Worm (Caenorhabditis elegans) whole organism, mixed stage, embryonic: ENCODE data around the gene dos-2.

Source experiments
- M03D4.4 ChIP-seq: sonication (generic microtip); optimal IDR thresholded peaks from 2 replicates; lab custom pipeline; 2017; ENCODE audit warnings: mild to moderate bottlenecking, missing genetic modification characterization, missing compliant biosample characterization
- bed-3 ChIP-seq: fragments of 200-800 bp; sonication (Bioruptor generic); optimal IDR thresholded peaks from 3 replicates; lab custom pipeline; 2018; ENCODE audit warnings: mild to moderate bottlenecking, missing genetic modification characterization, moderate library complexity, missing compliant biosample characterization
- blmp-1 ChIP-seq: fragments of 150-350 bp; optimal IDR thresholded peaks from 2 replicates; lab custom pipeline; 2014; ENCODE audit warnings: missing biosample characterization, missing genetic modification characterization
- ceh-39 ChIP-seq: fragments of 150-350 bp; optimal IDR thresholded peaks from 2 replicates; lab custom pipeline; 2014; ENCODE audit warnings: missing biosample characterization, missing genetic modification characterization
- ceh-43 ChIP-seq: fragments of 200-800 bp; sonication (Bioruptor generic); optimal IDR thresholded peaks from 2 replicates; lab custom pipeline; 2018; ENCODE audit warnings: mild to moderate bottlenecking, missing genetic modification characterization, moderate library complexity, missing compliant biosample characterization
- ceh-83 ChIP-seq: fragments of 200-800 bp; sonication (Bioruptor generic); optimal IDR thresholded peaks from 2 replicates; lab custom pipeline; 2018; ENCODE audit warnings: mild to moderate bottlenecking, missing genetic modification characterization, missing compliant biosample characterization
- ces-1 ChIP-seq: fragments of 150-350 bp; optimal IDR thresholded peaks from 2 replicates; lab custom pipeline; 2014; ENCODE audit warnings: missing biosample characterization, missing genetic modification reagents, missing genetic modification characterization
- cnd-1 ChIP-seq: fragments of 200-800 bp; sonication (Bioruptor generic); optimal IDR thresholded peaks from 2 replicates; lab custom pipeline; 2018; ENCODE audit warnings: mild to moderate bottlenecking, missing genetic modification characterization, missing compliant biosample characterization
- elt-1 ChIP-seq: sonication (generic microtip); optimal IDR thresholded peaks from 2 replicates; lab custom pipeline; 2017; ENCODE audit warnings: missing genetic modification characterization, mild to moderate bottlenecking, missing compliant biosample characterization, antibody characterized with exemption, moderate library complexity, borderline replicate concordance; ENCODE audit not compliant: insufficient read depth
- flh-1 ChIP-seq: fragments of 200-800 bp; sonication (Bioruptor generic); optimal IDR thresholded peaks from 2 replicates; lab custom pipeline; 2018; ENCODE audit warnings: mild to moderate bottlenecking, missing genetic modification characterization, moderate library complexity, missing compliant biosample characterization
- ham-2 ChIP-seq: fragments of 200-800 bp; sonication (Bioruptor generic); optimal IDR thresholded peaks from 2 replicates; lab custom pipeline; 2018; ENCODE audit warnings: mild to moderate bottlenecking, missing genetic modification characterization, missing compliant biosample characterization
- hlh-1 ChIP-seq: fragments of 150-350 bp; optimal IDR thresholded peaks from 2 replicates; lab custom pipeline; 2014; ENCODE audit warnings: missing biosample characterization, missing genetic modification reagents, missing genetic modification characterization
- lin-13 ChIP-seq: fragments of 150-350 bp; optimal IDR thresholded peaks from 2 replicates; lab custom pipeline; 2014; ENCODE audit warnings: missing biosample characterization, missing genetic modification characterization
- lin-32 ChIP-seq: fragments of 200-800 bp; sonication (Bioruptor generic); optimal IDR thresholded peaks from 2 replicates; lab custom pipeline; 2018; ENCODE audit warnings: mild to moderate bottlenecking, missing genetic modification characterization, missing compliant biosample characterization
- mab-5 ChIP-seq: fragments of 150-350 bp; optimal IDR thresholded peaks from 2 replicates; lab custom pipeline; 2014; ENCODE audit warnings: missing biosample characterization, missing genetic modification characterization
- mep-1 ChIP-seq: fragments of 150-350 bp; optimal IDR thresholded peaks from 2 replicates; lab custom pipeline; 2017; ENCODE audit warnings: missing biosample characterization, missing genetic modification reagents, missing genetic modification characterization, inconsistent platforms
- mls-2 ChIP-seq: sonication (generic microtip); optimal IDR thresholded peaks from 2 replicates; lab custom pipeline; 2016; ENCODE audit warnings: mild to moderate bottlenecking, missing genetic modification characterization, moderate library complexity, missing compliant biosample characterization
- nhr-12 ChIP-seq: fragments of 150-350 bp; optimal IDR thresholded peaks from 2 replicates; lab custom pipeline; 2014; ENCODE audit warnings: missing biosample characterization, missing genetic modification characterization
- nhr-237 ChIP-seq: fragments of 150-350 bp; optimal IDR thresholded peaks from 2 replicates; lab custom pipeline; 2014; ENCODE audit warnings: missing biosample characterization, missing genetic modification characterization
- nhr-28 ChIP-seq: fragments of 150-350 bp; optimal IDR thresholded peaks from 2 replicates; lab custom pipeline; 2014; ENCODE audit warnings: missing biosample characterization, missing genetic modification characterization
- nhr-76 ChIP-seq: sonication (generic microtip); optimal IDR thresholded peaks from 2 replicates; lab custom pipeline; 2017; ENCODE audit warnings: missing biosample characterization, missing genetic modification characterization
- pha-4 ChIP-seq: fragments of 150-350 bp; optimal IDR thresholded peaks from 2 replicates; lab custom pipeline; 2018; ENCODE audit warnings: missing biosample characterization, missing genetic modification reagents, missing genetic modification characterization
- sem-2 ChIP-seq: fragments of 200-800 bp; sonication (Bioruptor generic); optimal IDR thresholded peaks from 2 replicates; lab custom pipeline; 2018; ENCODE audit warnings: mild to moderate bottlenecking, missing genetic modification characterization, missing compliant biosample characterization
- snpc-4 ChIP-seq: fragments of 150-350 bp; optimal IDR thresholded peaks from 2 replicates; lab custom pipeline; 2014; ENCODE audit warnings: missing biosample characterization, missing genetic modification characterization
- sptf-1 ChIP-seq: sonication (generic microtip); optimal IDR thresholded peaks from 2 replicates; lab custom pipeline; 2017; ENCODE audit warnings: mild to moderate bottlenecking, missing genetic modification characterization, moderate library complexity, missing compliant biosample characterization
- tbx-8 ChIP-seq: fragments of 200-800 bp; sonication (Bioruptor generic); optimal IDR thresholded peaks from 2 replicates; lab custom pipeline; 2018; ENCODE audit warnings: mild to moderate bottlenecking, missing genetic modification characterization, moderate library complexity, missing compliant biosample characterization
- unc-120 ChIP-seq: sonication (generic microtip); optimal IDR thresholded peaks from 2 replicates; lab custom pipeline; 2017; ENCODE audit warnings: missing genetic modification characterization, missing compliant biosample characterization; ENCODE audit not compliant: poor library complexity, severe bottlenecking
- unc-39 ChIP-seq: fragments of 150-350 bp; optimal IDR thresholded peaks from 2 replicates; lab custom pipeline; 2014; ENCODE audit warnings: missing biosample characterization, missing genetic modification characterization
- unc-62 ChIP-seq: fragments of 150-350 bp; optimal IDR thresholded peaks from 2 replicates; lab custom pipeline; 2014; ENCODE audit warnings: missing biosample characterization, missing genetic modification reagents, missing genetic modification characterization
- zip-8 ChIP-seq: fragments of 150-350 bp; optimal IDR thresholded peaks from 2 replicates; lab custom pipeline; 2014; ENCODE audit warnings: missing biosample characterization, missing genetic modification characterization
- ztf-11 ChIP-seq: fragments of 150-350 bp; optimal IDR thresholded peaks from 2 replicates; lab custom pipeline; 2014; ENCODE audit warnings: missing biosample characterization, missing genetic modification characterization

The dos-2 gene

DNA sequence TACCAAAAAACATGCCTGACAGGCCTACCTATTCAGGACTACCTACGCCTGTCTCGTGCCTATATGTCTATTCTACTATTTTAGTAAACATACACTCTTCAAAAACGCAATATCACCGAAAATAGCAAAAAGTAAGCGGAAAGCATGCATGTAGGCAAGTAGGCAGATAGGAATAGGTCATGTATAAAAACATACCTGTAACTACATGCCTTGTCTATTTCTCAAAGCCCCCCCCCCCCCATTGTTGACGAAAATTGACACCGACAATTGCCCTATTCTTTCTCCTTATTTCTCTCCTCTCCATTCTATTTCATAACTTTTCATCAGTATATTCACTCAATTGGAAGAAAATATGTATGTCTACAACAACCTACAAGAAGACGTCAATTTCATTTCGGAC is 2.2 kb downstream of the dos-2 start:
- TF ChIP-seq zip-8 (tag; lab: Kevin White, UChicago): no peak
- TF ChIP-seq M03D4.4 (tag; lab: Kevin White, UChicago): no peak
- TF ChIP-seq mls-2 (tag; lab: Kevin White, UChicago): no peak
- TF ChIP-seq blmp-1 (tag; lab: Kevin White, UChicago): no peak
- no peak for TF ChIP-seq tbx-8
- no peak for TF ChIP-seq lin-13 (tag; lab: Kevin White, UChicago)
- TF ChIP-seq hlh-1 (tag; lab: Kevin White, UChicago): no peak
- no peak for TF ChIP-seq flh-1
- TF ChIP-seq mab-5: no peak
- no peak for TF ChIP-seq unc-120 (tag; lab: Kevin White, UChicago)
- no peak for TF ChIP-seq pha-4 (tag; lab: Kevin White, UChicago)
- no peak for TF ChIP-seq sptf-1 (tag; lab: Kevin White, UChicago)
- no peak for TF ChIP-seq nhr-237
- TF ChIP-seq ztf-11 (tag; lab: Kevin White, UChicago): no peak

DNA sequence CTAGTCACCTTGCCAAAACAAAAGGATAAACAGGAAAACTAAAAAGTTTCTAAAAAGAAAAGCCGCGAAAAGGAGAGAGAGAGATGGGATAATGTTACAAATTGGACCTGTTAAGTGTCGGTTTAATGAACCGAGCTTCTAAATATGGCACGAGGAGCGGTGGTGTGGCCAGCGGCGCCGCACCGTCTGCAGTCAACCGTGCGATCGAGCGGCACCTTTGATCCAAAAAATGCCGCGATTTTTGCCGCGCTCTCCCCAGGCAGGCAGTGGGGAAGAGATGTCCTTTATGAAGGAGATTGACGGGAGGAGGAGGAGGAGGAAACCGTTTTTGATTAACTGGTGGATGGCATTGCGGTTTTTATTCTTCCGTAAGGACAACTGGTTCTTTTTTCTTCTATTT is 4.3 kb downstream of the dos-2 start:
- TF ChIP-seq zip-8 (tag; lab: Kevin White, UChicago) (no peak), mep-1 (no peak), unc-62 (GFP tag; lab: Kevin White, UChicago) (no peak), ceh-39 (no peak), mab-5 (no peak), nhr-12 (tag; lab: Kevin White, UChicago) (no peak), cnd-1 (tag; lab: Kevin White, UChicago) (no peak), nhr-28 (tag; lab: Kevin White, UChicago) (no peak), tbx-8 (no peak)

DNA sequence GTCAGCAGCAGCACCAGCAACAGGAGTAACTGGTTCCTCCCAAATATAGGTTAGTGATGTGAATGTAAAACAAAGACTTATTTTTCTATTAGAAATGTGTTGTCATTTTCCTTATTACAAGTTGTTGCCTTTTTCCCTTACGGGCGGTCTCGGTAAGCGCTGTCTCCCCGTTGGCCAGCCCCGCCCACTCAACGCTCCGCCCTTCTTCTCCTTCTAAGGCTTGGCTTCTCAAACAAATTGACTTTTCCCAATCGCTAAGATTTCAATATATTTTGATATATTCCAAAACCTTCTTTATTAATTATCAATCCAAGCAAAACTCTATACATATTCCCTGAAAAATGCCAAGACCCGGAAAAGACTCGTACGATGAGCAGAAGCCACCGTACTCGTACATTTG is 6.3 kb downstream of the dos-2 start, which contains the start of gene lin-31:
Gene lin-31 (plus strand): TSS at position 237 of the 400 bp plus-strand sequence.
- TF ChIP-seq ces-1 (GFP tag; lab: Kevin White, UChicago): no peak
- no peak for TF ChIP-seq zip-8 (tag; lab: Kevin White, UChicago)
- no peak for TF ChIP-seq tbx-8
- TF ChIP-seq lin-13 (tag; lab: Kevin White, UChicago): no peak
- no peak for TF ChIP-seq ztf-11 (tag; lab: Kevin White, UChicago)
- no peak for TF ChIP-seq ceh-43 (GFP tag; lab: Kevin White, UChicago)
- TF ChIP-seq nhr-76 (tag; lab: Kevin White, UChicago): no peak
- TF ChIP-seq nhr-28 (tag; lab: Kevin White, UChicago): no peak
- no peak for TF ChIP-seq ceh-83 (GFP tag; lab: Kevin White, UChicago)
- TF ChIP-seq unc-62 (GFP tag; lab: Kevin White, UChicago): no peak
- no peak for TF ChIP-seq nhr-12 (tag; lab: Kevin White, UChicago)
- no peak for TF ChIP-seq snpc-4 (tag; lab: Kevin White, UChicago)
- no peak for TF ChIP-seq ham-2 (GFP tag; lab: Kevin White, UChicago)
- no peak for TF ChIP-seq elt-1 (tag; lab: Kevin White, UChicago)
- TF ChIP-seq unc-120 (tag; lab: Kevin White, UChicago): no peak
- no peak for TF ChIP-seq sem-2
- no peak for TF ChIP-seq unc-39 (tag; lab: Kevin White, UChicago)

DNA sequence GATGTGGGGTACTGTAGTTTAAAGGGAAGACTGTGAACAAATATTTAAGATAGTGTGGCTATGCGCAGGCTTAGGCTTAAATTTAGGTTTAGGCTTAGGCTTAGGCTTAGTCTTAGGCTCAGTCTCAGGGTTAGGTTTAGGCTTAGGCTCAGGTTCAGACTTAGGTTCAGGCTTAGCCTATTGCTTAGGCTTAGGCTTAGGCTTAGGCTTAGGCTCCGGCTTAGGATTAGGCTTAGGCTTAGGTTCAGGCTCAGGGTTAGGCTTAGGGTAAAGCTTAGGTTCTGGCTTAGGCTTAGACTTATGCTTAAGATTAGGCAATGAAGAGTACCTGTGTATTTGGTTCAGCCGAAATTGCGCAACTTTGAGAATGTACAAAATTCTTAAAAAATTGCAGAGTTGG is 8.2 kb downstream of the dos-2 start:
- TF ChIP-seq zip-8 (tag; lab: Kevin White, UChicago) (peak; percentile 4), lin-32 (GFP tag; lab: Kevin White, UChicago) (no peak)

DNA sequence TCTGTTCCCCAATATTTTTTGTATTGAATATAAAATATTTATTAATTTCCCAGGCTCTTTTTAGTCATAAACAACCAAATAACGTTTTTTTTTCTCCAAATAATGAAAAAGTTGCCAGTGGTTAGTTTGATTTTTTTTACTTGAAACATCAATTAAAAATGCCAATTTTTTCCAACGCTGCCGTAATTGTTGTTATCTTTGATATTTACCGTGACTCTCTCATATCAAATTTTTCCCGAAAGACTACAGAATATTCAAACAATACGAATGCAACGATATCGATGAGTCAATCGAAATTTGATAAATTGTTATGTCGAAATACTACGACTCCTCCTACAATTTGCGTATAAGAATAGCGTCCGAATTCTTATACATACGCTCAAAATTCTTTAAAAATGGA is 10.9 kb downstream of the dos-2 start, which contains the start of gene K10G6.5:
Gene K10G6.5 (plus strand): TSS at position 345 of the 400 bp plus-strand sequence.
- TF ChIP-seq sem-2 (no peak), nhr-28 (tag; lab: Kevin White, UChicago) (no peak), mab-5 (no peak), flh-1 (no peak), tbx-8 (no peak), nhr-76 (tag; lab: Kevin White, UChicago) (no peak), nhr-237 (no peak), unc-62 (GFP tag; lab: Kevin White, UChicago) (no peak), bed-3 (GFP tag; lab: Kevin White, UChicago) (no peak), zip-8 (tag; lab: Kevin White, UChicago) (no peak), snpc-4 (tag; lab: Kevin White, UChicago) (no peak), M03D4.4 (tag; lab: Kevin White, UChicago) (no peak), lin-13 (tag; lab: Kevin White, UChicago) (no peak), pha-4 (tag; lab: Kevin White, UChicago) (no peak), ces-1 (GFP tag; lab: Kevin White, UChicago) (no peak)
- TF ChIP-seq, all 35 proteins: peak for 0
